Worm (Caenorhabditis elegans) whole organism, L3 larva: ENCODE results near the gene gnrr-7.

Experiments used
- R02D3.7 ChIP-seq: fragments of 150-350 bp; optimal IDR thresholded peaks from 2 replicates; lab custom pipeline; 2014; ENCODE audit warnings: missing biosample characterization, missing genetic modification characterization
- ZK546.5 ChIP-seq: sonication (generic microtip); optimal IDR thresholded peaks from 2 replicates; lab custom pipeline; 2017; ENCODE audit warnings: missing biosample characterization, missing genetic modification characterization
- aly-2 ChIP-seq: fragments of 150-350 bp; optimal IDR thresholded peaks from 2 replicates; lab custom pipeline; 2014; ENCODE audit warnings: missing biosample characterization, missing genetic modification characterization
- ceh-28 ChIP-seq: fragments of 150-350 bp; optimal IDR thresholded peaks from 2 replicates; lab custom pipeline; 2014; ENCODE audit warnings: missing biosample characterization, missing genetic modification reagents, missing genetic modification characterization
- ceh-9 ChIP-seq: sonication (generic microtip); optimal IDR thresholded peaks from 2 replicates; lab custom pipeline; 2018; ENCODE audit warnings: missing biosample characterization, missing genetic modification characterization
- elt-1 ChIP-seq: fragments of 150-350 bp; optimal IDR thresholded peaks from 2 replicates; lab custom pipeline; 2014; ENCODE audit warnings: missing biosample characterization, missing genetic modification characterization
- elt-2 ChIP-seq: sonication (generic microtip); optimal IDR thresholded peaks from 2 replicates; lab custom pipeline; 2016; ENCODE audit warnings: missing genetic modification reagents, mild to moderate bottlenecking, missing genetic modification characterization, missing compliant biosample characterization
- elt-3 ChIP-seq, 3 experiments: fragments of 150-350 bp in 1 of 3; sonication (generic microtip) in 2 of 3; optimal IDR thresholded peaks; 2 replicates in 2 of 3; 4 replicates in 1 of 3; lab custom pipeline; 2014 to 2017; ENCODE audit warnings: missing biosample characterization in 3 of 3, missing genetic modification characterization in 3 of 3
- eor-1 ChIP-seq, 2 experiments: fragments of 150-350 bp; optimal IDR thresholded peaks; 2 replicates each; lab custom pipeline; 2014 to 2018; ENCODE audit warnings: missing biosample characterization in 2 of 2, missing genetic modification characterization in 2 of 2
- fkh-10 ChIP-seq: sonication (generic microtip); optimal IDR thresholded peaks from 2 replicates; lab custom pipeline; 2017; ENCODE audit warnings: missing biosample characterization, missing genetic modification reagents, missing genetic modification characterization
- fkh-2 ChIP-seq: fragments of 150-350 bp; optimal IDR thresholded peaks from 2 replicates; lab custom pipeline; 2014; ENCODE audit warnings: missing biosample characterization, missing genetic modification reagents, missing genetic modification characterization
- hmg-11 ChIP-seq: sonication (generic microtip); optimal IDR thresholded peaks from 2 replicates; lab custom pipeline; 2016; ENCODE audit warnings: missing genetic modification characterization, missing compliant biosample characterization
- jun-1 ChIP-seq: fragments of 150-350 bp; optimal IDR thresholded peaks from 2 replicates; lab custom pipeline; 2014; ENCODE audit warnings: missing biosample characterization, missing genetic modification reagents, missing genetic modification characterization
- lin-15B ChIP-seq: fragments of 150-350 bp; optimal IDR thresholded peaks from 2 replicates; lab custom pipeline; 2014; ENCODE audit warnings: missing biosample characterization, missing genetic modification characterization
- lin-39 ChIP-seq: fragments of 150-350 bp; optimal IDR thresholded peaks from 2 replicates; lab custom pipeline; 2018; ENCODE audit warnings: missing biosample characterization, missing genetic modification reagents, missing genetic modification characterization
- nhr-11 ChIP-seq: fragments of 150-350 bp; optimal IDR thresholded peaks from 2 replicates; lab custom pipeline; 2014; ENCODE audit warnings: missing biosample characterization, missing genetic modification characterization
- nhr-12 ChIP-seq: fragments of 150-350 bp; optimal IDR thresholded peaks from 2 replicates; lab custom pipeline; 2014; ENCODE audit warnings: missing biosample characterization, missing genetic modification characterization
- nhr-23 ChIP-seq: fragments of 150-350 bp; optimal IDR thresholded peaks from 2 replicates; lab custom pipeline; 2014; ENCODE audit warnings: missing biosample characterization, missing genetic modification reagents, missing genetic modification characterization
- nhr-237 ChIP-seq: fragments of 150-350 bp; optimal IDR thresholded peaks from 2 replicates; lab custom pipeline; 2014; ENCODE audit warnings: missing biosample characterization, missing genetic modification characterization
- nhr-25 ChIP-seq: sonication (generic microtip); optimal IDR thresholded peaks from 2 replicates; lab custom pipeline; 2017; ENCODE audit warnings: missing biosample characterization, missing genetic modification characterization
- nhr-43 ChIP-seq: sonication (generic microtip); optimal IDR thresholded peaks from 2 replicates; lab custom pipeline; 2016; ENCODE audit warnings: mild to moderate bottlenecking, missing genetic modification characterization, missing compliant biosample characterization; ENCODE audit not compliant: poor library complexity, severe bottlenecking
- nhr-77 ChIP-seq: fragments of 150-350 bp; optimal IDR thresholded peaks from 2 replicates; lab custom pipeline; 2014; ENCODE audit warnings: missing biosample characterization, missing genetic modification characterization
- pha-4 ChIP-seq: fragments of 150-350 bp; optimal IDR thresholded peaks from 2 replicates; lab custom pipeline; 2014; ENCODE audit warnings: missing biosample characterization, missing genetic modification reagents, missing genetic modification characterization
- pqm-1 ChIP-seq: fragments of 150-350 bp; optimal IDR thresholded peaks from 2 replicates; lab custom pipeline; 2017; ENCODE audit warnings: missing biosample characterization, missing genetic modification characterization, inconsistent platforms
- sea-2 ChIP-seq: fragments of 150-350 bp; sonication (generic microtip); optimal IDR thresholded peaks from 4 replicates; lab custom pipeline; 2014; ENCODE audit warnings: missing biosample characterization, missing genetic modification reagents, missing genetic modification characterization
- skn-1 ChIP-seq: fragments of 150-350 bp; optimal IDR thresholded peaks from 2 replicates; lab custom pipeline; 2014; ENCODE audit warnings: missing biosample characterization, missing genetic modification characterization
- snpc-4 ChIP-seq: fragments of 150-350 bp; optimal IDR thresholded peaks from 2 replicates; lab custom pipeline; 2014; ENCODE audit warnings: missing biosample characterization, missing genetic modification characterization
- tbx-2 ChIP-seq: sonication (generic microtip); optimal IDR thresholded peaks from 2 replicates; lab custom pipeline; 2016; ENCODE audit warnings: mild to moderate bottlenecking, missing genetic modification characterization, missing compliant biosample characterization
- unc-39 ChIP-seq: sonication (generic microtip); optimal IDR thresholded peaks from 4 replicates; lab custom pipeline; 2017; ENCODE audit warnings: missing biosample characterization, missing genetic modification characterization
- unc-62 ChIP-seq: fragments of 150-350 bp; sonication (generic microtip); optimal IDR thresholded peaks from 4 replicates; lab custom pipeline; 2014; ENCODE audit warnings: missing biosample characterization, missing genetic modification reagents, missing genetic modification characterization
- ztf-11 ChIP-seq: fragments of 150-350 bp; optimal IDR thresholded peaks from 2 replicates; lab custom pipeline; 2014; ENCODE audit warnings: missing biosample characterization, missing genetic modification characterization
- ztf-4 ChIP-seq: fragments of 150-350 bp; optimal IDR thresholded peaks from 2 replicates; lab custom pipeline; 2014; ENCODE audit warnings: missing biosample characterization, missing genetic modification characterization

Gene gnrr-7

ce11 chrX:11162778-11163584 is 22.6 kb upstream of the gnrr-7 start:
- TF ChIP-seq nhr-43 (peak; percentile 18), R02D3.7 (tag; lab: Kevin White, UChicago) (no peak), elt-2 (peak; percentile 33), hmg-11 (tag; lab: Kevin White, UChicago) (no peak)

- no peak for TF ChIP-seq ztf-11 (tag; lab: Kevin White, UChicago)
- no peak for TF ChIP-seq ceh-9
- TF ChIP-seq lin-15B: no peak
- TF ChIP-seq R02D3.7 (tag; lab: Kevin White, UChicago): no peak
- TF ChIP-seq elt-3 (tag; optimal IDR thresholded peaks at IDR 0.05; lab: Kevin White, UChicago): no peak
- no peak for TF ChIP-seq jun-1
- TF ChIP-seq sea-2: no peak
- TF ChIP-seq nhr-237: no peak
- TF ChIP-seq nhr-77 (tag; lab: Kevin White, UChicago): no peak
- TF ChIP-seq, all 47 proteins: peak for 0
Observed at ce11 chrX:11178599-11178998, 7.0 kb upstream of the gnrr-7 start, which contains the start of gene gnrr-6. Gene gnrr-6 (plus strand): TSS chrX:11178899.

ce11 chrX:11189515-11189914 is 3.9 kb downstream of the gnrr-7 start, which contains the start of gene F13D2.1:
Gene F13D2.1 (minus strand): TSS chrX:11189615.
- TF ChIP-seq skn-1 (tag; lab: Kevin White, UChicago) (no peak), fkh-2 (tag; lab: Kevin White, UChicago) (no peak), ceh-9 (no peak), unc-62 (GFP tag; lab: Kevin White, UChicago) (no peak), ceh-28 (tag; lab: Kevin White, UChicago) (no peak), nhr-11 (tag; lab: Kevin White, UChicago) (no peak), R02D3.7 (tag; lab: Kevin White, UChicago) (no peak), lin-39 (tag; lab: Kevin White, UChicago) (no peak), jun-1 (no peak)

- TF ChIP-seq lin-39 (tag; lab: Kevin White, UChicago): no peak
- peak; percentile 61 for TF ChIP-seq nhr-43
- TF ChIP-seq nhr-23 (tag; lab: Kevin White, UChicago): peak; percentile 46
- TF ChIP-seq fkh-10 (GFP tag; lab: Kevin White, UChicago): no peak
- TF ChIP-seq nhr-25 (tag; lab: Kevin White, UChicago): peak; percentile 41
- TF ChIP-seq, all 47 proteins: peak for 3
Observed at ce11 chrX:11190443-11190842, 4.8 kb downstream of the gnrr-7 start.

- no peak for TF ChIP-seq elt-3 (tag; optimal IDR thresholded peaks at IDR 0.05; lab: Kevin White, UChicago)
- peak; percentile 15 for TF ChIP-seq nhr-11 (tag; lab: Kevin White, UChicago)
Observed at ce11 chrX:11193670-11194069, 8.1 kb downstream of the gnrr-7 start.

ce11 chrX:11196741-11197140 is 11.1 kb downstream of the gnrr-7 start, which contains the start of gene C34F6.1:
Gene C34F6.1 (minus strand): TSS chrX:11196841.
- no peak for TF ChIP-seq nhr-11 (tag; lab: Kevin White, UChicago)
- TF ChIP-seq pha-4 (tag; lab: Kevin White, UChicago): peak; percentile 15
- TF ChIP-seq jun-1: no peak
- no peak for TF ChIP-seq nhr-43

ce11 chrX:11199155-11199554 is 13.6 kb downstream of the gnrr-7 start, which contains the start of gene col-178:
Gene col-178 (plus strand): TSS chrX:11199455.
- TF ChIP-seq snpc-4 (no peak), hmg-11 (tag; lab: Kevin White, UChicago) (no peak), nhr-11 (tag; lab: Kevin White, UChicago) (no peak), nhr-23 (tag; lab: Kevin White, UChicago) (no peak), ZK546.5 (tag; lab: Kevin White, UChicago) (no peak), ztf-4 (no peak), fkh-2 (tag; lab: Kevin White, UChicago) (no peak), eor-1 (tag; optimal IDR thresholded peaks at IDR 0.05; lab: Kevin White, UChicago) (no peak), R02D3.7 (tag; lab: Kevin White, UChicago) (no peak), aly-2 (tag; lab: Kevin White, UChicago) (no peak), tbx-2 (tag; lab: Kevin White, UChicago) (no peak), ceh-9 (no peak), unc-39 (tag; lab: Kevin White, UChicago) (no peak), elt-2 (no peak), sea-2 (no peak), pqm-1 (tag; lab: Kevin White, UChicago) (no peak), nhr-12 (tag; lab: Kevin White, UChicago) (no peak), elt-1 (no peak)
- TF ChIP-seq, all 47 proteins: peak for 0
